Worm (Caenorhabditis elegans): Measurements from ENCODE around the gene ZC239.20.

The ZC239.20 gene

DNA sequence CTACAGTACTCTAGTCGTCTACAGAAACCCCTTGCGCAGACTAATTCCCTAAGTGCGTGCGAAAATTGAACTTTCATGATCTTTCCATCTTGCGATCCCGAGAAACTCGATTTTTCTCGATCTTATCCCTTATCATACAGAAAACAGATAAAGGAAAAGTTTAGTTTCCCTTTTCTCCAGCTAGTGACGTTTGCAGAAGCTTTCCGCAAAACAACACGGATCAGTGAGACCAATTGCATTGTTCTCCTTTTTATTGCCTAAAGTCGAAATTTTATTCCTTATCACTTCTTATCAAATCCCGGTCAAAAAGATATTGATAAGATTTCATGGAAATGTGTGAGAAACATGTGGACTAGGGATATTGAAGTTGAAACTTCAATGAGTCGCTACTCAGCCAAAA lies 35.5 kb upstream of the ZC239.20 start:
- no peak for TF ChIP-seq elt-3 (tag; optimal IDR thresholded peaks at IDR 0.05)
- peak; percentile 68 for TF ChIP-seq nhr-21 (tag; optimal IDR thresholded peaks at IDR 0.05)
- peak; percentile 9 for TF ChIP-seq blmp-1 (tag; optimal IDR thresholded peaks at IDR 0.05; ENCODE audit: insufficient read depth)

DNA sequence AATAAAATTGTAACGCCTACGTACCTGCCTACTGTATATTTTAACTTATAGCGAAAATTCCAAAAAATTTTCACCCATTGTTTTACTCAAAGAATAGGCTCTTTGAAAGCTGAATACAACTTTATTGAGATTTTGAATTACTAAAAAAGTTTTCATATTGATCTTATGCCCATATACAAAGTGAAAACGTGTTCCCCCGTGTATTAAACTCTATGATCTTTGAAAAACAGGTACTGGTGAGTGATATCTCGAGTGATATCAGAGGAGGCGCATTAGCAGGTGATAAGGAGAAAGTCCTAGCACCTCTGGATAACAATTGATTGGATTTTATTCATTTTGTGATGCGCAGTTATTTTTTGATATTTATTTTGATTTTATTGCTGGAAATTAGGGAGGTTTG lies 33.9 kb upstream of the ZC239.20 start, which contains the start of gene C17F4.3:
TSS of gene C17F4.3 (plus strand) at position 301 of the 400 bp plus-strand sequence.
- TF ChIP-seq gmeb-1 (tag; optimal IDR thresholded peaks at IDR 0.05), result no peak
- no peak for TF ChIP-seq skn-1 (tag; optimal IDR thresholded peaks at IDR 0.05)
- TF ChIP-seq aly-2 (tag; optimal IDR thresholded peaks at IDR 0.05), result no peak
- TF ChIP-seq nhr-11 (tag; optimal IDR thresholded peaks at IDR 0.05), result no peak
- no peak for TF ChIP-seq nhr-21 (tag; optimal IDR thresholded peaks at IDR 0.05)
- no peak for TF ChIP-seq fos-1 (tag; optimal IDR thresholded peaks at IDR 0.05)
- no peak for TF ChIP-seq ZK546.5 (tag; optimal IDR thresholded peaks at IDR 0.05)
- TF ChIP-seq lin-11 (tag; optimal IDR thresholded peaks at IDR 0.05), result no peak
- TF ChIP-seq elt-1 (tag; optimal IDR thresholded peaks at IDR 0.05), result no peak
- TF ChIP-seq nhr-12 (tag; optimal IDR thresholded peaks at IDR 0.05), result no peak
- TF ChIP-seq snpc-4 (tag; optimal IDR thresholded peaks at IDR 0.05), result no peak
- no peak for TF ChIP-seq ceh-82 (tag; optimal IDR thresholded peaks at IDR 0.05)
- no peak for TF ChIP-seq ceh-16 (tag; optimal IDR thresholded peaks at IDR 0.05)
- TF ChIP-seq nhr-25 (tag; optimal IDR thresholded peaks at IDR 0.05), result no peak
- no peak for TF ChIP-seq alr-1 (tag; optimal IDR thresholded peaks at IDR 0.05)
- TF ChIP-seq nhr-237 (tag; optimal IDR thresholded peaks at IDR 0.05), result no peak
- no peak for TF ChIP-seq mdl-1 (tag; optimal IDR thresholded peaks at IDR 0.05)
- no peak for TF ChIP-seq sma-3 (GFP tag; optimal IDR thresholded peaks at IDR 0.05)
- no peak for TF ChIP-seq crh-2 (tag; optimal IDR thresholded peaks at IDR 0.05)
- no peak for TF ChIP-seq R02D3.7 (tag; optimal IDR thresholded peaks at IDR 0.05)

DNA sequence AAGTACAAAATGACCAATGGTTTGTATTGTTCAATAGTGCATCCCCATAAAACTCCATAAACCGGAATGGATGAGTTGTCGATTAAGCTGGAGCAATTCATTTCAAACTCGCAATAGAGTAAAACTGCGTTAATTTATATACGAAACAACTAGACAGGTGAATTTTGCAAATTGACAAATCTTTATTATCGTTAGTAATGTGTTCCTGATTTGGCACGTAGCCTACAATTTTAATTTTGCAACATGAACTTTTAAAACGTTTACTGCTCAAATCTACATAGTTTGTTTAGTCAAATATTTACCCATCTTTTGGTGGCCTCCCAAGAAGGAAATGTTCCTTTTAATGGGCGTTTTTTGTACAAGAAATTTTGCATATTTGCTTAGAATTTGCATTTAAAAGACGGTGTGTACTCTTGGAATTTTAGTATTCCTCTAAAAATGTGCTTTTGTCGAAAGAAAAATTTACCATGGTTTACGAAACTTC lies 30.8 kb upstream of the ZC239.20 start, which contains the start of the genes srz-67 and C17F4.11:
TSS of gene srz-67 (minus strand) at position 101 of the 484 bp plus-strand sequence.
TSS of gene C17F4.11 (plus strand) at position 434 of the 484 bp plus-strand sequence.
- no peak for TF ChIP-seq ceh-16 (tag; optimal IDR thresholded peaks at IDR 0.05)
- no peak for TF ChIP-seq blmp-1 (tag; optimal IDR thresholded peaks at IDR 0.05; ENCODE audit: insufficient read depth)
- no peak for TF ChIP-seq unc-55 (GFP tag; optimal IDR thresholded peaks at IDR 0.05)
- TF ChIP-seq nhr-23 (tag; optimal IDR thresholded peaks at IDR 0.05), result no peak
- TF ChIP-seq alr-1 (tag; optimal IDR thresholded peaks at IDR 0.05), result no peak
- no peak for TF ChIP-seq nhr-129 (tag; optimal IDR thresholded peaks at IDR 0.05)

DNA sequence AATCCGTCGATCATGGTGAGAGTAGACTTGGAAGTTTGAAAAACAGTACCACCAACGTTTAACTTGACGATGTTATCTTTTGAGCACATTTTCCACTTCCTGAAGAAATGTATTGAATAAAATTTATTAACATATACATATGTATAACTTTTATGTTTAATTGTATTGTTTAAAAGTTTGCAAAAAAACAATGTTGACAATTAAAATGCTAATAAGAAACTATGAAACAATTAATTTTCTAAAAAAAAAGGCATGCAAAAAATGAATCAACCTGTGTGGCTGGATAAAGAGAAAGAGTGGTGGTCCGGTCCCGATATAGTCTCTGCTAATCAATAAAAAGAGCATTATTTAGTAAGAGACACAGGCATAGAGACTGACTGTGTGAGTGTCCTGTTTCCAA lies 28.4 kb upstream of the ZC239.20 start, which contains the start of gene C17F4.8:
TSS of gene C17F4.8 (minus strand) at position 101 of the 400 bp plus-strand sequence.
- no peak for TF ChIP-seq Y55F3AM.14 (GFP tag; optimal IDR thresholded peaks at IDR 0.05)
- no peak for TF ChIP-seq sma-9 (GFP tag; optimal IDR thresholded peaks at IDR 0.05)
- no peak for TF ChIP-seq sma-9 (tag; optimal IDR thresholded peaks at IDR 0.05)
- no peak for TF ChIP-seq nhr-12 (tag; optimal IDR thresholded peaks at IDR 0.05)
- no peak for TF ChIP-seq sem-4 (tag; optimal IDR thresholded peaks at IDR 0.05)
- no peak for TF ChIP-seq skn-1 (tag; optimal IDR thresholded peaks at IDR 0.05)

DNA sequence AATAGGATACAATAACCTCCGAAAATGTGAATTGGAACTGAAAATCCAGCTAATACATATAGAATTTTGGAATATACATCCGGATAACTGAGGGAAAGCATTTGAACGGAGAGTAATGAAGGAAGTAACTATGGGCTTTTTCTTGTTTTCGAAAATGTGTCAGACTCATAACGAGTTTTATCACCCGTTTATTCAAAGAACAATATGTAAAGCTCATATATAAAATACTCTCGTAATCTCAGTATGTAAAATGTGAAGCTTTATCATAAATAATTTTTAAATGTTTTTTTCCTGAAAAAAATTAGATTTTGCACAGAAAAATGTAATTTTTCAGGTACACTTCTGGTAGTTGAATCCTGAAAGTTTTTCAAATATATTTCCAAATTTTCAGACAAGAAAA lies 24.1 kb upstream of the ZC239.20 start, which contains the start of gene srh-297:
TSS of gene srh-297 (minus strand) at position 101 of the 400 bp plus-strand sequence.
- TF ChIP-seq blmp-1 (tag; optimal IDR thresholded peaks at IDR 0.05; ENCODE audit: insufficient read depth), result no peak
- TF ChIP-seq nhr-12 (tag; optimal IDR thresholded peaks at IDR 0.05), result no peak
- no peak for TF ChIP-seq elt-3 (tag; optimal IDR thresholded peaks at IDR 0.05)
- no peak for TF ChIP-seq R02D3.7 (tag; optimal IDR thresholded peaks at IDR 0.05)
- no peak for TF ChIP-seq dmd-4 (tag; optimal IDR thresholded peaks at IDR 0.05)
- TF ChIP-seq ztf-4 (tag; optimal IDR thresholded peaks at IDR 0.05), result no peak
- TF ChIP-seq nhr-10 (tag; optimal IDR thresholded peaks at IDR 0.05), result no peak
- no peak for TF ChIP-seq fos-1 (tag; optimal IDR thresholded peaks at IDR 0.05)
- TF ChIP-seq nhr-129 (tag; optimal IDR thresholded peaks at IDR 0.05), result no peak
- no peak for TF ChIP-seq ama-1 (optimal IDR thresholded peaks at IDR 0.05)
- TF ChIP-seq lsy-2 (tag; optimal IDR thresholded peaks at IDR 0.05), result no peak
- TF ChIP-seq egl-27 (tag; optimal IDR thresholded peaks at IDR 0.05), result no peak
- TF ChIP-seq lin-13 (GFP tag; optimal IDR thresholded peaks at IDR 0.05), result no peak
- TF ChIP-seq nhr-11 (tag; optimal IDR thresholded peaks at IDR 0.05), result no peak
- no peak for TF ChIP-seq crh-2 (tag; optimal IDR thresholded peaks at IDR 0.05)
- no peak for TF ChIP-seq ztf-11 (tag; optimal IDR thresholded peaks at IDR 0.05)
